Worm (Caenorhabditis elegans): Measurements from ENCODE around the gene F23H12.5.

ce11 chrV:12352445-12352844 lies 6.0 kb upstream of the F23H12.5 start, which contains the start of gene sqt-3:
- TF ChIP-seq tlp-1 (tag; optimal IDR thresholded peaks at IDR 0.05) (no peak), fkh-8 (tag; optimal IDR thresholded peaks at IDR 0.05) (no peak), unc-130 (tag; optimal IDR thresholded peaks at IDR 0.05) (no peak), mef-2 (tag; optimal IDR thresholded peaks at IDR 0.05) (no peak), snpc-4 (tag; optimal IDR thresholded peaks at IDR 0.05) (no peak), pax-3 (tag; optimal IDR thresholded peaks at IDR 0.05) (no peak), zag-1 (tag; optimal IDR thresholded peaks at IDR 0.05) (no peak), hpl-2 (GFP tag; optimal IDR thresholded peaks at IDR 0.05) (no peak)
